Worm (Caenorhabditis elegans) whole organism, L4 larva: ENCODE measurements around the gene Y39G8C.2.

Source experiments
- D1046.2 ChIP-seq: fragments of 200-800 bp; sonication (Bioruptor generic); IDR thresholded peaks from 2 replicates; pipeline ENCODE4 v1.3.6; 2022; ENCODE audit warnings: missing genetic modification characterization, missing compliant biosample characterization
- F26F4.8 ChIP-seq: fragments of 200-800 bp; sonication (Bioruptor generic); conservative IDR thresholded peaks from 2 replicates; pipeline ENCODE4 v1.3.6; 2022; ENCODE audit warnings: missing genetic modification characterization, missing compliant biosample characterization
- F37D6.2 ChIP-seq: sonication (generic microtip); optimal IDR thresholded peaks from 2 replicates; lab custom pipeline; 2016; ENCODE audit warnings: mild to moderate bottlenecking, missing genetic modification characterization, missing compliant biosample characterization
- F49E8.2 ChIP-seq: sonication (generic microtip); optimal IDR thresholded peaks from 2 replicates; lab custom pipeline; 2016; ENCODE audit warnings: missing compliant biosample characterization, mild to moderate bottlenecking, missing genetic modification characterization, borderline replicate concordance
- T20F7.1 ChIP-seq: fragments of 200-800 bp; sonication (Bioruptor generic); optimal IDR thresholded peaks from 2 replicates; lab custom pipeline; 2018; ENCODE audit warnings: mild to moderate bottlenecking, missing genetic modification characterization, missing compliant biosample characterization
- Y48G9A.11 ChIP-seq: fragments of 200-800 bp; sonication (Bioruptor generic); IDR thresholded peaks from 2 replicates; pipeline ENCODE4 v1.3.6; 2022; ENCODE audit warnings: missing genetic modification reagents, missing genetic modification characterization, missing compliant biosample characterization
- ZK546.5 ChIP-seq, 2 experiments: sonication (generic microtip); optimal IDR thresholded peaks; 2 replicates each; lab custom pipeline; 2017; ENCODE audit warnings: missing biosample characterization in 2 of 2, missing genetic modification characterization in 2 of 2
- aha-1 ChIP-seq: fragments of 150-350 bp; peaks from one replicate; lab custom pipeline; 2014; ENCODE audit warnings: missing biosample characterization, missing genetic modification characterization
- ama-1 ChIP-seq: fragments of 150-350 bp; optimal IDR thresholded peaks from 2 replicates; lab custom pipeline; 2014; ENCODE audit warnings: inconsistent platforms, mixed read lengths
- attf-4 ChIP-seq: sonication (generic microtip); optimal IDR thresholded peaks from 3 replicates; lab custom pipeline; 2017; ENCODE audit warnings: missing biosample characterization, missing genetic modification characterization
- ceh-28 ChIP-seq: fragments of 150-350 bp; optimal IDR thresholded peaks from 2 replicates; lab custom pipeline; 2014; ENCODE audit warnings: missing biosample characterization, missing genetic modification reagents, missing genetic modification characterization
- ceh-32 ChIP-seq: sonication (generic microtip); optimal IDR thresholded peaks from 2 replicates; lab custom pipeline; 2016; ENCODE audit warnings: mild to moderate bottlenecking, missing genetic modification characterization, missing compliant biosample characterization; ENCODE audit not compliant: poor library complexity
- ctbp-1 ChIP-seq: fragments of 200-800 bp; sonication (Bioruptor generic); IDR thresholded peaks from 2 replicates; pipeline ENCODE4 v1.3.6; 2022; ENCODE audit warnings: missing genetic modification reagents, missing genetic modification characterization, missing compliant biosample characterization
- daf-12 ChIP-seq: fragments of 150-350 bp; optimal IDR thresholded peaks from 2 replicates; lab custom pipeline; 2014; ENCODE audit warnings: missing biosample characterization, missing genetic modification reagents, missing genetic modification characterization
- daf-16 ChIP-seq, 3 experiments: sonication (generic microtip); optimal IDR thresholded peaks; 2 replicates each; lab custom pipeline; 2016 to 2017; ENCODE audit warnings: missing genetic modification characterization in 3 of 3, missing genetic modification reagents in 3 of 3, mild to moderate bottlenecking in 2 of 3, missing compliant biosample characterization in 2 of 3, missing biosample characterization in 1 of 3, moderate library complexity in 1 of 3
- daf-19 ChIP-seq: fragments of 200-800 bp; sonication (Bioruptor generic); conservative IDR thresholded peaks from 2 replicates; pipeline ENCODE4 v1.3.6; 2022; ENCODE audit warnings: missing genetic modification characterization, missing compliant biosample characterization
- dmd-6 ChIP-seq: fragments of 200-800 bp; sonication (Bioruptor generic); IDR thresholded peaks from 2 replicates; pipeline ENCODE4 v1.3.6; 2022; ENCODE audit warnings: missing genetic modification reagents, missing genetic modification characterization, missing compliant biosample characterization
- dmd-8 ChIP-seq: fragments of 200-800 bp; sonication (Bioruptor generic); IDR thresholded peaks from 2 replicates; pipeline ENCODE4 v1.3.6; 2022; ENCODE audit warnings: missing genetic modification characterization, missing compliant biosample characterization
- dmd-9 ChIP-seq: fragments of 200-800 bp; sonication (Bioruptor generic); IDR thresholded peaks from 2 replicates; pipeline ENCODE4 v1.3.6; 2022; ENCODE audit warnings: missing genetic modification reagents, missing genetic modification characterization, missing compliant biosample characterization
- dpl-1 ChIP-seq: fragments of 150-350 bp; optimal IDR thresholded peaks from 2 replicates; lab custom pipeline; 2014; ENCODE audit warnings: missing biosample characterization, missing genetic modification reagents, missing genetic modification characterization
- egl-27 ChIP-seq: sonication (generic microtip); optimal IDR thresholded peaks from 3 replicates; lab custom pipeline; 2017; ENCODE audit warnings: missing biosample characterization, missing genetic modification reagents, missing genetic modification characterization
- fkh-10 ChIP-seq: fragments of 150-350 bp; optimal IDR thresholded peaks from 2 replicates; lab custom pipeline; 2014; ENCODE audit warnings: missing biosample characterization, missing genetic modification reagents, missing genetic modification characterization
- hlh-11 ChIP-seq: fragments of 200-800 bp; sonication (Bioruptor generic); optimal IDR thresholded peaks from 2 replicates; lab custom pipeline; 2018; ENCODE audit warnings: mild to moderate bottlenecking, missing genetic modification characterization, missing compliant biosample characterization
- hlh-30 ChIP-seq: sonication (generic microtip); optimal IDR thresholded peaks from 2 replicates; lab custom pipeline; 2017; ENCODE audit warnings: antibody characterized with exemption, mild to moderate bottlenecking, missing genetic modification characterization, missing compliant biosample characterization; ENCODE audit not compliant: insufficient read depth
- jun-1 ChIP-seq: fragments of 150-350 bp; optimal IDR thresholded peaks from 2 replicates; lab custom pipeline; 2014; ENCODE audit warnings: missing biosample characterization, missing genetic modification reagents, missing genetic modification characterization
- lin-1 ChIP-seq: fragments of 200-800 bp; sonication (Bioruptor generic); IDR thresholded peaks from 2 replicates; pipeline ENCODE4 v1.3.6; 2022; ENCODE audit warnings: missing genetic modification reagents, missing genetic modification characterization, missing compliant biosample characterization
- lin-13 ChIP-seq: fragments of 150-350 bp; optimal IDR thresholded peaks from 2 replicates; lab custom pipeline; 2014; ENCODE audit warnings: missing biosample characterization, missing genetic modification reagents, missing genetic modification characterization
- lin-38 ChIP-seq: fragments of 200-800 bp; sonication (Bioruptor generic); IDR thresholded peaks from 2 replicates; pipeline ENCODE4 v1.3.6; 2022; ENCODE audit warnings: missing genetic modification reagents, missing genetic modification characterization, missing compliant biosample characterization
- lir-3 ChIP-seq: sonication (generic microtip); optimal IDR thresholded peaks from 2 replicates; lab custom pipeline; 2016; ENCODE audit warnings: mild to moderate bottlenecking, missing genetic modification characterization, missing compliant biosample characterization
- lsy-2 ChIP-seq, 2 experiments: fragments of 150-350 bp in 1 of 2; sonication (generic microtip) in 1 of 2; optimal IDR thresholded peaks; 2 replicates each; lab custom pipeline; 2014 to 2017; ENCODE audit warnings: missing biosample characterization in 2 of 2, missing genetic modification characterization in 2 of 2
- mdl-1 ChIP-seq, 2 experiments: fragments of 150-350 bp in 1 of 2; sonication (generic microtip) in 1 of 2; optimal IDR thresholded peaks; 2 replicates each; lab custom pipeline; 2014 to 2017; ENCODE audit warnings: missing biosample characterization in 2 of 2, missing genetic modification characterization in 2 of 2
- mxl-3 ChIP-seq: fragments of 200-800 bp; sonication (Bioruptor generic); optimal IDR thresholded peaks from 2 replicates; lab custom pipeline; 2018; ENCODE audit warnings: mild to moderate bottlenecking, missing genetic modification characterization, missing compliant biosample characterization
- nhr-11 ChIP-seq: fragments of 150-350 bp; optimal IDR thresholded peaks from 2 replicates; lab custom pipeline; 2014; ENCODE audit warnings: missing biosample characterization, missing genetic modification characterization
- nhr-111 ChIP-seq: fragments of 200-800 bp; sonication (Bioruptor generic); optimal IDR thresholded peaks from 2 replicates; lab custom pipeline; 2018; ENCODE audit warnings: mild to moderate bottlenecking, missing genetic modification characterization, missing compliant biosample characterization
- nhr-25 ChIP-seq: sonication (generic microtip); optimal IDR thresholded peaks from 2 replicates; lab custom pipeline; 2017; ENCODE audit warnings: missing genetic modification characterization, mild to moderate bottlenecking, missing compliant biosample characterization, antibody characterized with exemption, moderate library complexity, borderline replicate concordance; ENCODE audit not compliant: insufficient read depth
- nhr-28 ChIP-seq: fragments of 150-350 bp; optimal IDR thresholded peaks from 2 replicates; lab custom pipeline; 2014; ENCODE audit warnings: missing biosample characterization, missing genetic modification characterization
- nhr-42 ChIP-seq: fragments of 200-800 bp; sonication (Bioruptor generic); IDR thresholded peaks from 2 replicates; pipeline ENCODE4 v1.3.6; 2022; ENCODE audit warnings: missing genetic modification characterization, missing compliant biosample characterization
- nhr-6 ChIP-seq: fragments of 150-350 bp; optimal IDR thresholded peaks from 2 replicates; lab custom pipeline; 2014; ENCODE audit warnings: missing biosample characterization, missing genetic modification characterization
- nhr-76 ChIP-seq: fragments of 150-350 bp; optimal IDR thresholded peaks from 2 replicates; lab custom pipeline; 2014; ENCODE audit warnings: missing biosample characterization, missing genetic modification characterization
- php-3 ChIP-seq: fragments of 200-800 bp; sonication (Bioruptor generic); IDR thresholded peaks from 2 replicates; pipeline ENCODE4 v1.3.6; 2022; ENCODE audit warnings: missing genetic modification reagents, missing genetic modification characterization, missing compliant biosample characterization
- saeg-2 ChIP-seq: fragments of 200-800 bp; sonication (Bioruptor generic); IDR thresholded peaks from 2 replicates; pipeline ENCODE4 v1.3.6; 2022; ENCODE audit warnings: missing genetic modification reagents, missing genetic modification characterization, missing compliant biosample characterization
- snpc-1.2 ChIP-seq: fragments of 200-800 bp; sonication (Bioruptor generic); IDR thresholded peaks from 2 replicates; pipeline ENCODE4 v1.3.6; 2022; ENCODE audit warnings: missing genetic modification reagents, missing genetic modification characterization, missing compliant biosample characterization
- snpc-4 ChIP-seq: fragments of 150-350 bp; optimal IDR thresholded peaks from 2 replicates; lab custom pipeline; 2014; ENCODE audit warnings: missing biosample characterization, missing genetic modification characterization
- spr-1 ChIP-seq: sonication (generic microtip); optimal IDR thresholded peaks from 2 replicates; lab custom pipeline; 2016; ENCODE audit warnings: mild to moderate bottlenecking, missing genetic modification characterization, missing compliant biosample characterization
- spr-3 ChIP-seq: fragments of 200-800 bp; sonication (Bioruptor generic); optimal IDR thresholded peaks from 2 replicates; lab custom pipeline; 2018; ENCODE audit warnings: mild to moderate bottlenecking, missing genetic modification characterization, missing compliant biosample characterization
- unc-39 ChIP-seq: sonication (generic microtip); optimal IDR thresholded peaks from 2 replicates; lab custom pipeline; 2017; ENCODE audit warnings: missing biosample characterization, missing genetic modification characterization
- vab-7 ChIP-seq: fragments of 200-800 bp; sonication (Bioruptor generic); IDR thresholded peaks from 2 replicates; pipeline ENCODE4 v1.3.6; 2022; ENCODE audit warnings: missing genetic modification reagents, missing genetic modification characterization, missing compliant biosample characterization
- zag-1 ChIP-seq: fragments of 150-350 bp; optimal IDR thresholded peaks from 2 replicates; lab custom pipeline; 2014; ENCODE audit warnings: missing biosample characterization, missing genetic modification characterization
- zfp-2 ChIP-seq: sonication (generic microtip); optimal IDR thresholded peaks from 2 replicates; lab custom pipeline; 2016; ENCODE audit warnings: mild to moderate bottlenecking, missing genetic modification characterization, missing compliant biosample characterization
- zfp-3 ChIP-seq: fragments of 200-800 bp; sonication (Bioruptor generic); conservative IDR thresholded peaks from 2 replicates; pipeline ENCODE4 v1.3.6; 2022; ENCODE audit warnings: missing genetic modification reagents, missing genetic modification characterization, missing compliant biosample characterization
- zip-11 ChIP-seq: fragments of 200-800 bp; sonication (Bioruptor generic); IDR thresholded peaks from 2 replicates; pipeline ENCODE4 v1.3.6; 2022; ENCODE audit warnings: missing genetic modification characterization, missing compliant biosample characterization

Gene Y39G8C.2

ce11 chrII:14059767-14060166 is 37.7 kb downstream of the Y39G8C.2 start, which contains the start of gene rpb-11:
Gene rpb-11 (plus strand): TSS chrII:14060085.
- no peak for TF ChIP-seq dmd-8 (GFP tag; lab: Robert Waterston, UW)
- TF ChIP-seq jun-1 (tag; lab: Kevin White, UChicago): peak; percentile 48
- peak; percentile 72; the same call in 1 of the 2 replicates for TF ChIP-seq dmd-9
- no peak for TF ChIP-seq T20F7.1 (GFP tag; lab: Kevin White, UChicago)
- TF ChIP-seq lin-38 (GFP tag; lab: Robert Waterston, UW): peak; percentile 95
- peak; percentile 88 for TF ChIP-seq fkh-10 (GFP tag; lab: Kevin White, UChicago)
- TF ChIP-seq Y48G9A.11 (GFP tag; lab: Robert Waterston, UW): peak; percentile 47; the same call in 1 of the 2 replicates
- 0 out of 2 replicates have a peak, but pooled peaks have one; percentile 53 for TF ChIP-seq php-3 (GFP tag; lab: Robert Waterston, UW)
- TF ChIP-seq zag-1: no peak
- peak; percentile 81; the same call in 1 of the 2 replicates for TF ChIP-seq lin-1 (GFP tag; lab: Robert Waterston, UW)
- peak; percentile 84 for TF ChIP-seq spr-3 (GFP tag; lab: Kevin White, UChicago)
- no peak for TF ChIP-seq nhr-76 (tag; lab: Kevin White, UChicago)
- TF ChIP-seq nhr-6 (tag; lab: Kevin White, UChicago): peak; percentile 87
- TF ChIP-seq ctbp-1 (GFP tag; lab: Robert Waterston, UW): peak; percentile 77
- no peak for TF ChIP-seq nhr-111
- TF ChIP-seq nhr-42 (GFP tag; lab: Robert Waterston, UW): peak; percentile 96
- no peak for TF ChIP-seq unc-39 (tag; lab: Kevin White, UChicago)
- TF ChIP-seq ceh-28 (tag; lab: Kevin White, UChicago): no peak
- TF ChIP-seq attf-4 (tag; lab: Kevin White, UChicago): no peak
- TF ChIP-seq daf-16 (GFP tag; optimal IDR thresholded peaks at IDR 0.05; lab: Kevin White, UChicago): peak in 1 of 2 experiments; percentile 77
- peak; percentile 62 for TF ChIP-seq daf-16 (tag; optimal IDR thresholded peaks at IDR 0.05; lab: Kevin White, UChicago)
- TF ChIP-seq ceh-32: peak; percentile 48
- peak; percentile 78 for TF ChIP-seq hlh-30
- peak; percentile 47 for TF ChIP-seq mxl-3 (GFP tag; lab: Kevin White, UChicago)
- TF ChIP-seq daf-19 (GFP tag; lab: Robert Waterston, UW): no peak
- TF ChIP-seq dmd-6 (GFP tag; lab: Robert Waterston, UW): peak; percentile 85
- peak; percentile 29 for TF ChIP-seq ama-1 (lab: Kevin White, UChicago)
- TF ChIP-seq snpc-1.2 (GFP tag; lab: Robert Waterston, UW): no peak
- no peak for TF ChIP-seq zip-11 (GFP tag; lab: Robert Waterston, UW)
- peak; percentile 84 for TF ChIP-seq hlh-11
- TF ChIP-seq F37D6.2 (tag; lab: Kevin White, UChicago): peak; percentile 83
- no peak for TF ChIP-seq snpc-4 (tag; lab: Kevin White, UChicago)
- TF ChIP-seq ZK546.5 (tag; optimal IDR thresholded peaks at IDR 0.05; lab: Kevin White, UChicago): peak in 1 of 2 experiments; percentile 41
- TF ChIP-seq F26F4.8 (GFP tag; lab: Robert Waterston, UW): no peak
- peak; percentile 69 for TF ChIP-seq vab-7 (GFP tag; lab: Robert Waterston, UW)
- no peak for TF ChIP-seq D1046.2 (GFP tag; lab: Robert Waterston, UW)
- TF ChIP-seq dpl-1: peak; percentile 99
- peak in 1 of 2 experiments; percentile 24 for TF ChIP-seq mdl-1 (tag; optimal IDR thresholded peaks at IDR 0.05; lab: Kevin White, UChicago)
- TF ChIP-seq F49E8.2 (tag; lab: Kevin White, UChicago): peak; percentile 47
- TF ChIP-seq nhr-25: peak; percentile 34
- TF ChIP-seq lir-3 (tag; lab: Kevin White, UChicago): peak; percentile 33
- peak; percentile 85 for TF ChIP-seq zfp-3 (GFP tag; lab: Robert Waterston, UW)
- TF ChIP-seq nhr-28: peak; percentile 76
- TF ChIP-seq spr-1 (tag; lab: Kevin White, UChicago): peak; percentile 93
- peak; percentile 31 for TF ChIP-seq zfp-2 (tag; lab: Kevin White, UChicago)
- TF ChIP-seq daf-12: no peak
- TF ChIP-seq lin-13 (GFP tag; lab: Kevin White, UChicago): peak; percentile 79
- no peak for TF ChIP-seq egl-27 (tag; lab: Kevin White, UChicago)
- peak; percentile 77 for TF ChIP-seq nhr-11
- peak; percentile 97 for TF ChIP-seq aha-1 (tag; lab: Kevin White, UChicago)
- TF ChIP-seq saeg-2 (GFP tag; lab: Robert Waterston, UW): peak; percentile 71
- peak; percentile 45 to 96 for TF ChIP-seq lsy-2 (tag; optimal IDR thresholded peaks at IDR 0.05; lab: Kevin White, UChicago)
